Worm (Caenorhabditis elegans): ENCODE results near the gene srbc-26.
A peak's percentile ranks its signal among the peaks of the same experiment; 100 is the strongest.

The srbc-26 gene

DNA sequence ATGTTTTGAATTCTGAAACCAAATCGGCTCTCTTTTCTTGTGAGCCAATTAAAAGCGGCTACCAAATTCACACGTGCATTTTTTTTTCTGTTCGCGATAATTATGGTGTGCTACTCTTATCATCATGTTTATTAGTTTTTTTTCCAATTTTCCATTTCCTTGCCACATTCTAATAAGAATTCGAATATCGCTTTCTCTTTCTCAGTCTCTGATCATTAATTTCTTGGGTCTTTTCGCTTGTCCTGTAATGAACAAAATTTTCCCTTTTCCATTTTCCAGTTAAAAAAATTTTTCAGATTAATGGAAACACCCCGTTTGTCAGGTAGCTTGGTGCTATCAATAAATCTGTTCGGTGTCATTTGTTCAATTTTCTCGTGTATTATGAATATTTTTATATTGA lies at the start of gene srbc-26:
srbc-26 (plus strand) TSS at position 301 of the 400 bp plus-strand sequence.
- TF ChIP-seq egl-43 (GFP tag; IDR thresholded peaks at IDR 0.05), result no peak
- TF ChIP-seq R02D3.7 (tag; optimal IDR thresholded peaks at IDR 0.05), result no peak
- TF ChIP-seq mdl-1 (tag; optimal IDR thresholded peaks at IDR 0.05), result no peak
- no peak for TF ChIP-seq Y48G9A.11 (GFP tag; IDR thresholded peaks at IDR 0.05)
- no peak for TF ChIP-seq ctbp-1 (GFP tag; IDR thresholded peaks at IDR 0.05)

DNA sequence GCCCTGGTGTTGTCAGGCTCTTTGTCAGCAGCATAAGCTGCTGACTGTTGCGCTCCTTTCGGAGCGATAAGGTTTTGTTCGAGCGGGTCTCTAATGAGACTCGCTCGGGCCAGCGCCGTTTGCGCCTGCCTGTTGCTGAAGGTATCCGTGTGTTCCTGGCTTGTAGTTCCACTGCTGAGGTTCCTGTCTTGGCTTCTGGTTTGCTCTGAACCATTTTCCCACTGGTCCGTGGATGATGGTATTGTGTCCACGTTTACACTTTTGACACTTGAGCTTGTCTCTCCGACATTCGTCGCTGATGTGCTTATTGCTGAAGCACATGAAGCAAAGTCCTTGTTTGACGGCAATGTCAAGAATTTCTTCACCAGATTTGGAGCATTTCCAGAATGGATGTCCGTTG lies 20.4 kb upstream of the srbc-26 start:
- TF ChIP-seq egl-27 (tag; optimal IDR thresholded peaks at IDR 0.05) (no peak), set-16 (GFP tag; IDR thresholded peaks at IDR 0.05) (peak; percentile 47; the same call in 1 of the 2 replicates), aha-1 (tag) (peak; percentile 95)

DNA sequence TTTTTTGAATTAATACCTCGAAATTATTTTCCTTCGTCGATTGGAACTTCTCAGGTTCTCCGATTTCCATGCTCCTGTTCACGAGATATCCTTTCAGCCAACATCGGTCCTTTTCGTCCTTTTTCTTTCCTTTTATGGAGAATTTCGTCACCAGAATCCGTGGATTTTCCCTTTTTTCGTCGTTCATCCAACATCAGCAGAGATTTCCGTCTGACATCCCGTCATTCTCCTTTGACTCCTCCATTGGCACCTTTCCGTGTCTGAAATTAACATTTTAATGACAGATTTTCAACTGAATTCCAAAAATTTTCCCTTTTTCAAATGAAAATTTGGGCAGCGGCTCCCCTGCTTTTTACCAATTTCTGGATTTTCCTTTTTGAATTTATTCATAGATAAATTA lies 16.7 kb upstream of the srbc-26 start:
- no peak for TF ChIP-seq nhr-76 (tag; optimal IDR thresholded peaks at IDR 0.05)
- peak; percentile 91 for TF ChIP-seq aha-1 (tag)

ce11 chrV:17155384-17155858 lies 16.2 kb upstream of the srbc-26 start, which contains the start of gene F40D4.17:
Gene F40D4.17, minus strand, starts transcription at chrV:17155434.
- TF ChIP-seq ztf-11 (tag; optimal IDR thresholded peaks at IDR 0.05), result no peak
- no peak for TF ChIP-seq F26F4.8 (GFP tag; conservative IDR thresholded peaks at IDR 0.05)
- no peak for TF ChIP-seq fos-1 (tag; optimal IDR thresholded peaks at IDR 0.05)
- TF ChIP-seq nhr-28 (tag; optimal IDR thresholded peaks at IDR 0.05), result no peak
- TF ChIP-seq tra-1 (GFP tag; IDR thresholded peaks at IDR 0.05), result no peak
- TF ChIP-seq mes-2 (tag; optimal IDR thresholded peaks at IDR 0.05; ENCODE audit: poor library complexity, severe bottlenecking), result no peak
- no peak for TF ChIP-seq ceh-32 (tag; optimal IDR thresholded peaks at IDR 0.05; ENCODE audit: poor library complexity)
- no peak for TF ChIP-seq nhr-102 (tag; optimal IDR thresholded peaks at IDR 0.05)
- no peak for TF ChIP-seq pha-4 (GFP tag; IDR thresholded peaks at IDR 0.05)
- no peak for TF ChIP-seq pha-4 (tag; optimal IDR thresholded peaks at IDR 0.05)
- no peak for TF ChIP-seq mxl-3 (GFP tag; optimal IDR thresholded peaks at IDR 0.05)
- no peak for TF ChIP-seq spr-3 (GFP tag; optimal IDR thresholded peaks at IDR 0.05)
- TF ChIP-seq zag-1 (tag; optimal IDR thresholded peaks at IDR 0.05), result no peak
- no peak for TF ChIP-seq ceh-44 (GFP tag; IDR thresholded peaks at IDR 0.05)

- TF ChIP-seq saeg-2 (GFP tag; IDR thresholded peaks at IDR 0.05) (no peak), spr-1 (tag; optimal IDR thresholded peaks at IDR 0.05) (no peak), egl-43 (GFP tag; IDR thresholded peaks at IDR 0.05) (no peak), nhr-25 (tag; optimal IDR thresholded peaks at IDR 0.05; ENCODE audit: borderline replicate concordance, insufficient read depth) (no peak), F37D6.2 (tag; optimal IDR thresholded peaks at IDR 0.05) (no peak), daf-16 (GFP tag; optimal IDR thresholded peaks at IDR 0.05) (no peak), daf-16 (tag; optimal IDR thresholded peaks at IDR 0.05) (no peak), F44E2.7 (GFP tag; IDR thresholded peaks at IDR 0.05) (no peak), spr-3 (GFP tag; optimal IDR thresholded peaks at IDR 0.05) (no peak), ZK337.2 (GFP tag; IDR thresholded peaks at IDR 0.05) (no peak), cey-2 (tag; optimal IDR thresholded peaks at IDR 0.05; ENCODE audit: borderline replicate concordance, insufficient read depth) (no peak), lin-38 (GFP tag; IDR thresholded peaks at IDR 0.05) (no peak), daf-19 (GFP tag; conservative IDR thresholded peaks at IDR 0.05) (no peak), sdz-12 (GFP tag; optimal IDR thresholded peaks at IDR 0.05) (no peak), mes-2 (tag; optimal IDR thresholded peaks at IDR 0.05; ENCODE audit: poor library complexity, severe bottlenecking) (no peak), nhr-111 (GFP tag; optimal IDR thresholded peaks at IDR 0.05) (no peak), arid-1 (GFP tag; conservative IDR thresholded peaks at IDR 0.05) (no peak), gei-8 (GFP tag; optimal IDR thresholded peaks at IDR 0.05) (no peak), lsy-2 (tag; optimal IDR thresholded peaks at IDR 0.05) (no peak), T20F7.1 (GFP tag; optimal IDR thresholded peaks at IDR 0.05) (no peak)
Measured at ce11 chrV:17157154-17157553, 14.5 kb upstream of the srbc-26 start, which contains the start of gene F40D4.13. Gene F40D4.13, minus strand, starts transcription at chrV:17157254.

All from whole organism, L4 larva.